Fruit fly (Drosophila melanogaster): ENCODE results near the gene CG14204.

CG14204 gene

dm6 chrX:19545865-19546657 is 37.4 kb upstream of the CG14204 start (continued):
- no peak for TF ChIP-seq CG7372 (GFP tag; IDR thresholded peaks at IDR 0.05)
- TF ChIP-seq psq (GFP tag; optimal IDR thresholded peaks at IDR 0.05): no peak
- no peak for TF ChIP-seq esg (GFP tag; conservative IDR thresholded peaks at IDR 0.05)
- TF ChIP-seq CG15269 (tag; optimal IDR thresholded peaks at IDR 0.05): no peak
- no peak for TF ChIP-seq CG6765 (GFP tag; optimal IDR thresholded peaks at IDR 0.05)
- no peak for TF ChIP-seq Asciz (GFP tag; optimal IDR thresholded peaks at IDR 0.05)

- TF ChIP-seq CG4707 (GFP tag; optimal IDR thresholded peaks at IDR 0.05) (no peak), Adf1 (GFP tag; IDR thresholded peaks at IDR 0.05) (peak; percentile 94), aop (GFP tag; IDR thresholded peaks at IDR 0.05) (no peak), CG4360 (GFP tag; IDR thresholded peaks at IDR 0.05) (peak; percentile 86), p53 (GFP tag; optimal IDR thresholded peaks at IDR 0.05) (no peak), CG32532 (GFP tag; IDR thresholded peaks at IDR 0.05) (peak; percentile 42; the same call in 1 of the 2 replicates), ham (GFP tag; IDR thresholded peaks at IDR 0.05) (no peak), Nf-YC (tag; optimal IDR thresholded peaks at IDR 0.05) (peak; percentile 96), Jarid2 (GFP tag; optimal IDR thresholded peaks at IDR 0.05) (peak; percentile 30), ewg (GFP tag; optimal IDR thresholded peaks at IDR 0.05) (peak; percentile 86), Trl (optimal IDR thresholded peaks at IDR 0.05) (peak; percentile 40 to 50), Trl (GFP tag; optimal IDR thresholded peaks at IDR 0.05) (no peak), seq (GFP tag; IDR thresholded peaks at IDR 0.05) (peak; percentile 28; the same call in 1 of the 2 replicates), Nf-YB (GFP tag; optimal IDR thresholded peaks at IDR 0.05) (peak; percentile 96), crol (GFP tag; IDR thresholded peaks at IDR 0.05) (peak; percentile 89), CG1832 (GFP tag; optimal IDR thresholded peaks at IDR 0.05) (peak; percentile 95), Antp (GFP tag; optimal IDR thresholded peaks at IDR 0.05) (no peak), Taf1 (GFP tag; IDR thresholded peaks at IDR 0.05) (no peak), CG10321 (GFP tag; IDR thresholded peaks at IDR 0.05) (peak; percentile 96), Nf-YA (GFP tag; IDR thresholded peaks at IDR 0.05) (peak; percentile 78), tll (GFP tag; optimal IDR thresholded peaks at IDR 0.05) (peak in 1 of 2 experiments; percentile 68)
Measured at dm6 chrX:19546658-19547038, 36.8 kb upstream of the CG14204 start.

DNA sequence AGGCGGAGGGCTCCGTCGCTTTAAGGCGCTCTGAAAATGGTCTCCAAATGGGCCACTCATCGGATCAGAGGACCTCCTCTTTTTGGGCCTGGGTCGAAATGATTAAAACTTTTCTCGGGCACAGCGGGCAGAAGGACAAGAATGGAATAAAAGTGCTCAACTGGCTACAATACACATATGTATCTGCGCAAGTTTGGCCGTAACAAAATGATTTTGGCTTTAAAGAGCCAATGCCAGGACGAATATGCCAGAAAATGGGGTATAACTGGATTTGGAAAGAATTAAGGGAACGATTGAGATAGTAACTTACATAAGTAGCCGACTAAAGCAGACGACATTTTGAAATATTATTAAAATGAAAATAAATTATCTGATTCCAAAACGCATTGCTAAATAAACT is 36.0 kb upstream of the CG14204 start, which contains the start of gene CG32532:
TSS of gene CG32532 (minus strand) at position 101 of the 400 bp plus-strand sequence.
- TF ChIP-seq Asciz (GFP tag; optimal IDR thresholded peaks at IDR 0.05) (no peak), sens (GFP tag) (peak; percentile 41)

DNA sequence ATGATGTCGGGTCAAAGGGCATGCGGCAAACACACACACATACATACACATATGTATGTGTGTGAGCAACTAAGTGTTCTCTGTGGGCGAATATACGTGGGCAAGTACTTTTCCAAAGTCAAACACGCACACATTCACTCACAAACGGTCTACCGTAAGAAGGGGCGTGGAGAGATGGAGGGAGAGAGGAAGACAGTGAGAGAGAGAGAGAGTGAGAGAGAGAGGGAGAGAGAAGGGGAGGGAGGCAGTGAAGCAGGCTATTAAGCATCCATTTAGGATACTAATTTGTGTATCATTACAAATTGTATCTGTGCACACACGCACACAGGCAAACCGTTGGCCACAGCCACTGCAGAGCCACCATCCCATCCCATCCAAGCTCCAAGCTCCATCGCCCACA is 35.0 kb upstream of the CG14204 start:
- no peak for TF ChIP-seq PHDP (tag; optimal IDR thresholded peaks at IDR 0.05)
- TF ChIP-seq vvl (GFP tag; IDR thresholded peaks at IDR 0.05): no peak
- no peak for TF ChIP-seq zen2 (GFP tag; IDR thresholded peaks at IDR 0.05; ENCODE audit: partially characterized antibody)
- peak; percentile 12 for TF ChIP-seq Nf-YC (tag; optimal IDR thresholded peaks at IDR 0.05)
- TF ChIP-seq CG17612 (GFP tag; IDR thresholded peaks at IDR 0.05): no peak
- no peak for TF ChIP-seq wor (GFP tag; IDR thresholded peaks at IDR 0.05)
- no peak for TF ChIP-seq CG12942 (GFP tag; optimal IDR thresholded peaks at IDR 0.05)
- TF ChIP-seq CG18764 (GFP tag; optimal IDR thresholded peaks at IDR 0.05): no peak
- TF ChIP-seq otp (GFP tag; IDR thresholded peaks at IDR 0.05): no peak
- TF ChIP-seq eyg (GFP tag; optimal IDR thresholded peaks at IDR 0.05): no peak
- no peak for TF ChIP-seq CG8924 (tag; optimal IDR thresholded peaks at IDR 0.05)
- no peak for TF ChIP-seq Doc2 (GFP tag; IDR thresholded peaks at IDR 0.05)
- no peak for TF ChIP-seq Eip74EF (GFP tag; optimal IDR thresholded peaks at IDR 0.05)
- TF ChIP-seq Ets65A (GFP tag): peak; percentile 20
- peak in 1 of 2 experiments; percentile 38 for TF ChIP-seq Hr78 (GFP tag; optimal IDR thresholded peaks at IDR 0.05)
- no peak for TF ChIP-seq CG8388 (GFP tag; optimal IDR thresholded peaks at IDR 0.05)
- no peak for TF ChIP-seq grn (GFP tag; optimal IDR thresholded peaks at IDR 0.05)
- no peak for TF ChIP-seq CG3407 (GFP tag; optimal IDR thresholded peaks at IDR 0.05)
- no peak for TF ChIP-seq CG7928 (GFP tag; optimal IDR thresholded peaks at IDR 0.05)
- no peak for TF ChIP-seq CG10565 (GFP tag; optimal IDR thresholded peaks at IDR 0.05)
